Worm (Caenorhabditis elegans) whole organism, L4/young adult: ENCODE results near the gene F54H12.4.

Experiments
- W03F9.2 ChIP-seq: fragments of 150-350 bp; optimal IDR thresholded peaks from 2 replicates; lab custom pipeline; 2014; ENCODE audit warnings: missing biosample characterization, missing genetic modification characterization
- dao-5 ChIP-seq: sonication (generic microtip); optimal IDR thresholded peaks from 2 replicates; lab custom pipeline; 2016; ENCODE audit warnings: missing genotype, missing genetic modification characterization, moderate library complexity, missing compliant biosample characterization
- him-1 ChIP-seq: sonication (generic microtip); optimal IDR thresholded peaks from 2 replicates; lab custom pipeline; 2016; ENCODE audit warnings: missing genotype, missing genetic modification reagents, missing genetic modification characterization, missing compliant biosample characterization

F54H12.4 gene

DNA sequence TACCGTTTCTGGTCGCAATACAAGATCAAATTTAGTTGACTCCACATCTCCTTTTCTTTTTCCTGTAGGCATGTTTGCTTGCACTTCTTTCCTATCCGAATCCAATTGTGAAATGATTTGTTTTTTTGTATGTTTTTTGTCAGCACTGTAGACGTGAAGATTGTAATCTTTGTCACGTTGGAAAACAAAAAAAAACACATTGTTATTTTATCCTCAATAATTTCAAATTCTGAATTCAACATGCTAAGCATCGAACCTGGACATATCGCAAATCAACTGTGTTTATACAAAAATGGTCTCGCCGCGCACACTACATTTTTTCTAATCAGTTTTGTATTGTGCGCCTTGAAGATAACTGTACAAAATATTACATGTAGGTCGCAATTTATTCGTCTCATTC lies 49.1 kb downstream of the F54H12.4 start, which contains the start of gene ZK688.12:
Gene ZK688.12 (minus strand): TSS at position 101 of the 400 bp plus-strand sequence.
- TF ChIP-seq him-1 (tag; lab: Kevin White, UChicago) (no peak), dao-5 (tag; lab: Kevin White, UChicago) (no peak)

- no peak for TF ChIP-seq dao-5 (tag; lab: Kevin White, UChicago)
- no peak for TF ChIP-seq him-1 (tag; lab: Kevin White, UChicago)
- no peak for TF ChIP-seq W03F9.2 (tag; lab: Kevin White, UChicago)
These were observed 50.9 kb downstream of the F54H12.4 start, which contains the start of gene ZK688.7 for ce11 chrIII:7911621-7912020. ZK688.7 (minus strand) TSS chrIII:7911634.
